Fruit fly (Drosophila melanogaster) whole organism, adult: ENCODE data around the gene CG10171.

ENCODE experiments used
- CG11617 ChIP-seq: fragments of 200-800 bp; sonication (Bioruptor generic); optimal IDR thresholded peaks from 2 replicates; lab custom pipeline; 2017; ENCODE audit warnings: mild to moderate bottlenecking, missing biosample characterization, missing genetic modification reagents, missing genetic modification characterization
- CG12768 ChIP-seq: fragments of 200-800 bp; sonication (Bioruptor generic); optimal IDR thresholded peaks from 2 replicates; lab custom pipeline; 2017; ENCODE audit warnings: missing biosample characterization, missing genetic modification characterization, mild to moderate bottlenecking, moderate library complexity, missing genetic modification reagents
- CG14711 ChIP-seq: fragments of 200-800 bp; sonication (Bioruptor generic); optimal IDR thresholded peaks from 2 replicates; lab custom pipeline; 2018; ENCODE audit warnings: missing biosample characterization, mild to moderate bottlenecking, missing genetic modification characterization, moderate library complexity
- CG1620 ChIP-seq: fragments of 200-800 bp; sonication (Bioruptor generic); optimal IDR thresholded peaks from 2 replicates; lab custom pipeline; 2016; ENCODE audit warnings: missing biosample characterization, missing genetic modification characterization
- CG33017 ChIP-seq: fragments of 200-800 bp; sonication (Bioruptor generic); optimal IDR thresholded peaks from 2 replicates; lab custom pipeline; 2018; ENCODE audit warnings: missing biosample characterization, mild to moderate bottlenecking, missing genetic modification characterization, moderate library complexity
- CG5204 ChIP-seq: fragments of 200-800 bp; sonication (Bioruptor generic); optimal IDR thresholded peaks from 2 replicates; lab custom pipeline; 2016; ENCODE audit warnings: missing biosample characterization, missing genetic modification characterization
- CG7045 ChIP-seq: fragments of 200-800 bp; sonication (Bioruptor generic); optimal IDR thresholded peaks from 2 replicates; lab custom pipeline; 2017; ENCODE audit warnings: missing biosample characterization, mild to moderate bottlenecking, missing genetic modification characterization
- CG7101 ChIP-seq: fragments of 200-800 bp; sonication (Bioruptor generic); optimal IDR thresholded peaks from 2 replicates; lab custom pipeline; 2018; ENCODE audit warnings: missing biosample characterization, mild to moderate bottlenecking, missing genetic modification characterization, moderate library complexity
- Clk ChIP-seq: fragments of 200-800 bp; sonication (Bioruptor generic); optimal IDR thresholded peaks from 2 replicates; lab custom pipeline; 2017; ENCODE audit warnings: missing biosample characterization, missing genetic modification characterization
- Crg-1 ChIP-seq: fragments of 200-800 bp; sonication (Bioruptor generic); optimal IDR thresholded peaks from 2 replicates; lab custom pipeline; 2016; ENCODE audit warnings: missing biosample characterization, missing genetic modification characterization
- Hr96 ChIP-seq: fragments of 200-800 bp; sonication (Bioruptor generic); optimal IDR thresholded peaks from 2 replicates; lab custom pipeline; 2016; ENCODE audit warnings: missing biosample characterization, missing genetic modification characterization
- Mnt ChIP-seq: fragments of 200-800 bp; sonication (Bioruptor generic); optimal IDR thresholded peaks from 2 replicates; lab custom pipeline; 2016; ENCODE audit warnings: missing biosample characterization, mild to moderate bottlenecking, missing genetic modification characterization
- bab1 ChIP-seq: fragments of 200-800 bp; sonication (Bioruptor generic); optimal IDR thresholded peaks from 3 replicates; lab custom pipeline; 2019; ENCODE audit warnings: missing biosample characterization, mild to moderate bottlenecking, missing genetic modification characterization, moderate library complexity
- cic ChIP-seq: fragments of 200-800 bp; sonication (Bioruptor generic); optimal IDR thresholded peaks from 2 replicates; lab custom pipeline; 2017; ENCODE audit warnings: missing biosample characterization, mild to moderate bottlenecking, missing genetic modification characterization, moderate library complexity
- cnc ChIP-seq, 2 experiments: fragments of >200 bp; optimal IDR thresholded peaks; 2 replicates each; lab custom pipeline; 2017
- kay ChIP-seq: fragments of 200-800 bp; sonication (Bioruptor generic); peaks from one replicate; lab custom pipeline; 2016; ENCODE audit warnings: missing biosample characterization, missing genetic modification characterization, borderline replicate concordance
- ovo ChIP-seq: fragments of 200-800 bp; sonication (Bioruptor generic); optimal IDR thresholded peaks from 2 replicates; lab custom pipeline; 2016; ENCODE audit warnings: missing biosample characterization, missing genetic modification characterization
- pad ChIP-seq: fragments of 200-800 bp; sonication (Bioruptor generic); optimal IDR thresholded peaks from 3 replicates; lab custom pipeline; 2017; ENCODE audit warnings: missing biosample characterization, missing genetic modification characterization, mild to moderate bottlenecking, moderate library complexity, missing genetic modification reagents
- tj ChIP-seq: fragments of 200-800 bp; sonication (Bioruptor generic); optimal IDR thresholded peaks from 3 replicates; lab custom pipeline; 2017; ENCODE audit warnings: missing biosample characterization, mild to moderate bottlenecking, missing genetic modification characterization, moderate library complexity
- toe ChIP-seq: fragments of 200-800 bp; sonication (Bioruptor generic); optimal IDR thresholded peaks from 2 replicates; lab custom pipeline; 2016; ENCODE audit warnings: missing biosample characterization, missing genetic modification characterization

CG10171 gene

dm6 chr3L:13400872-13401418, 13.2 kb upstream of the CG10171 start, which contains the start of gene sens:
TSS of gene sens (minus strand) at chr3L:13401125.
- TF ChIP-seq Clk (GFP tag; lab: Kevin White, UChicago) (no peak), bab1 (GFP tag; lab: Kevin White, UChicago) (no peak), CG12768 (GFP tag; lab: Kevin White, UChicago) (no peak), CG1620 (no peak), CG11617 (GFP tag; lab: Kevin White, UChicago) (no peak), cnc (optimal IDR thresholded peaks at IDR 0.05; lab: Kevin White, UChicago) (no peak), ovo (no peak), toe (GFP tag; lab: Kevin White, UChicago) (no peak), Crg-1 (GFP tag; lab: Kevin White, UChicago) (no peak), CG14711 (tag; lab: Kevin White, UChicago) (no peak), cic (GFP tag; lab: Kevin White, UChicago) (no peak), CG7101 (tag; lab: Kevin White, UChicago) (no peak), CG5204 (GFP tag; lab: Kevin White, UChicago) (no peak)

- TF ChIP-seq toe (GFP tag; lab: Kevin White, UChicago) (no peak), ovo (no peak), Clk (GFP tag; lab: Kevin White, UChicago) (no peak), cic (GFP tag; lab: Kevin White, UChicago) (no peak), CG33017 (tag; lab: Kevin White, UChicago) (no peak), tj (GFP tag; lab: Kevin White, UChicago) (no peak), CG12768 (GFP tag; lab: Kevin White, UChicago) (no peak), CG11617 (GFP tag; lab: Kevin White, UChicago) (no peak)
Measured at dm6 chr3L:13397656-13398055, 9.9 kb upstream of the CG10171 start.

- TF ChIP-seq CG5204 (GFP tag; lab: Kevin White, UChicago): no peak
- TF ChIP-seq ovo: no peak
- no peak for TF ChIP-seq toe (GFP tag; lab: Kevin White, UChicago)
- no peak for TF ChIP-seq tj (GFP tag; lab: Kevin White, UChicago)
- no peak for TF ChIP-seq CG14711 (tag; lab: Kevin White, UChicago)
Measured at dm6 chr3L:13393538-13393937, 5.8 kb upstream of the CG10171 start.

- no peak for TF ChIP-seq Clk (GFP tag; lab: Kevin White, UChicago)
- no peak for TF ChIP-seq cnc (optimal IDR thresholded peaks at IDR 0.05; lab: Kevin White, UChicago)
- no peak for TF ChIP-seq kay (GFP tag; lab: Kevin White, UChicago)
- TF ChIP-seq bab1 (GFP tag; lab: Kevin White, UChicago): no peak
- TF ChIP-seq CG14711 (tag; lab: Kevin White, UChicago): no peak
- TF ChIP-seq CG1620: no peak
- no peak for TF ChIP-seq cic (GFP tag; lab: Kevin White, UChicago)
- TF ChIP-seq CG5204 (GFP tag; lab: Kevin White, UChicago): no peak
Measured at dm6 chr3L:13389834-13390233, 2.1 kb upstream of the CG10171 start, which contains the start of gene Poc1. TSS of gene Poc1 (minus strand) at chr3L:13390006.

dm6 chr3L:13384489-13384888, 3.2 kb downstream of the CG10171 start, which contains the start of gene CG14110:
TSS of gene CG14110 (plus strand) at chr3L:13384789.
- no peak for TF ChIP-seq tj (GFP tag; lab: Kevin White, UChicago)

- no peak for TF ChIP-seq CG11617 (GFP tag; lab: Kevin White, UChicago)
- TF ChIP-seq CG12768 (GFP tag; lab: Kevin White, UChicago): no peak
- no peak for TF ChIP-seq Mnt (GFP tag; lab: Kevin White, UChicago)
- TF ChIP-seq CG33017 (tag; lab: Kevin White, UChicago): no peak
- TF ChIP-seq Clk (GFP tag; lab: Kevin White, UChicago): no peak
- TF ChIP-seq Hr96 (GFP tag; lab: Kevin White, UChicago): no peak
- TF ChIP-seq cnc (optimal IDR thresholded peaks at IDR 0.05; lab: Kevin White, UChicago): no peak
- no peak for TF ChIP-seq kay (GFP tag; lab: Kevin White, UChicago)
- no peak for TF ChIP-seq CG14711 (tag; lab: Kevin White, UChicago)
- TF ChIP-seq CG1620: no peak
- TF ChIP-seq CG7101 (tag; lab: Kevin White, UChicago): no peak
- no peak for TF ChIP-seq bab1 (GFP tag; lab: Kevin White, UChicago)
- no peak for TF ChIP-seq Crg-1 (GFP tag; lab: Kevin White, UChicago)
- no peak for TF ChIP-seq CG7045 (GFP tag; lab: Kevin White, UChicago)
Measured at dm6 chr3L:13382061-13382815, 5.5 kb downstream of the CG10171 start, which contains the start of gene ImpL1. TSS of gene ImpL1 (plus strand) at chr3L:13382765.

- TF ChIP-seq ovo (no peak), tj (GFP tag; lab: Kevin White, UChicago) (no peak), toe (GFP tag; lab: Kevin White, UChicago) (no peak), CG33017 (tag; lab: Kevin White, UChicago) (no peak), CG7101 (tag; lab: Kevin White, UChicago) (no peak), CG12768 (GFP tag; lab: Kevin White, UChicago) (no peak), Clk (GFP tag; lab: Kevin White, UChicago) (no peak), Crg-1 (GFP tag; lab: Kevin White, UChicago) (no peak), CG7045 (GFP tag; lab: Kevin White, UChicago) (no peak), CG5204 (GFP tag; lab: Kevin White, UChicago) (no peak), CG1620 (no peak), Mnt (GFP tag; lab: Kevin White, UChicago) (no peak), pad (no peak), cic (GFP tag; lab: Kevin White, UChicago) (no peak)
Measured at dm6 chr3L:13381160-13381559, 6.5 kb downstream of the CG10171 start, which contains the start of gene CG14107. TSS of gene CG14107 (minus strand) at chr3L:13381346.
